Fruit fly (Drosophila melanogaster) whole organism, embryonic: ENCODE results near the gene CG9471.

Source experiments
- Ada2b ChIP-seq: fragments of 200-800 bp; sonication (Bioruptor generic); IDR thresholded peaks from 2 replicates; pipeline ENCODE4 v1.3.6; 2022; ENCODE audit warnings: missing biosample characterization, missing genetic modification characterization
- CG10267 ChIP-seq: fragments of 200-800 bp; sonication (Bioruptor generic); optimal IDR thresholded peaks from 2 replicates; lab custom pipeline; 2018; ENCODE audit warnings: missing biosample characterization, mild to moderate bottlenecking, missing genetic modification characterization, moderate library complexity
- CG12104 ChIP-seq: fragments of 200-800 bp; sonication (Bioruptor generic); optimal IDR thresholded peaks from 3 replicates; lab custom pipeline; 2016; ENCODE audit warnings: missing biosample characterization, missing genetic modification characterization
- CG12155 ChIP-seq: fragments of 200-800 bp; sonication (Bioruptor generic); optimal IDR thresholded peaks from 3 replicates; lab custom pipeline; 2016; ENCODE audit warnings: missing biosample characterization, missing genetic modification characterization
- CG12391 ChIP-seq: fragments of 200-800 bp; sonication (Bioruptor generic); optimal IDR thresholded peaks from 3 replicates; lab custom pipeline; 2018; ENCODE audit warnings: missing biosample characterization, mild to moderate bottlenecking, missing genetic modification characterization, moderate library complexity
- CG12744 ChIP-seq: fragments of 200-800 bp; sonication (Bioruptor generic); optimal IDR thresholded peaks from 2 replicates; lab custom pipeline; 2016; ENCODE audit warnings: missing biosample characterization, missing genetic modification characterization
- CG13296 ChIP-seq: fragments of 200-800 bp; sonication (Bioruptor generic); optimal IDR thresholded peaks from 3 replicates; lab custom pipeline; 2018; ENCODE audit warnings: missing biosample characterization, mild to moderate bottlenecking, missing genetic modification characterization
- CG14667 ChIP-seq: fragments of 200-800 bp; sonication (Bioruptor generic); IDR thresholded peaks from 2 replicates; pipeline ENCODE4 v1.3.6; 2022; ENCODE audit warnings: missing biosample characterization, missing genetic modification characterization
- CG15479 ChIP-seq: fragments of 200-800 bp; sonication (Bioruptor generic); optimal IDR thresholded peaks from 3 replicates; lab custom pipeline; 2019; ENCODE audit warnings: missing biosample characterization, mild to moderate bottlenecking, missing genetic modification characterization, moderate library complexity
- CG15514 ChIP-seq: fragments of 200-800 bp; sonication (Bioruptor generic); optimal IDR thresholded peaks from 3 replicates; lab custom pipeline; 2017; ENCODE audit warnings: missing biosample characterization, missing genetic modification characterization, mild to moderate bottlenecking, moderate library complexity, missing genetic modification reagents
- CG17361 ChIP-seq: fragments of 200-800 bp; sonication (Bioruptor generic); IDR thresholded peaks from 3 replicates; pipeline ENCODE4 v1.3.6; 2022; ENCODE audit warnings: missing biosample characterization, missing genetic modification characterization
- CG2120 ChIP-seq: fragments of 200-800 bp; sonication (Bioruptor generic); optimal IDR thresholded peaks from 3 replicates; lab custom pipeline; 2016; ENCODE audit warnings: missing biosample characterization, missing genetic modification characterization
- CG3163 ChIP-seq: fragments of 200-800 bp; sonication (Bioruptor generic); optimal IDR thresholded peaks from 3 replicates; lab custom pipeline; 2016; ENCODE audit warnings: missing biosample characterization, missing genetic modification characterization
- CG32767 ChIP-seq: fragments of 200-800 bp; sonication (Bioruptor generic); IDR thresholded peaks from 2 replicates; pipeline ENCODE4 v1.3.6; 2022; ENCODE audit warnings: missing biosample characterization, missing genetic modification characterization
- CG33213 ChIP-seq: fragments of 200-800 bp; sonication (Bioruptor generic); optimal IDR thresholded peaks from 3 replicates; lab custom pipeline; 2016; ENCODE audit warnings: missing biosample characterization, missing genetic modification characterization
- CG33557 ChIP-seq: fragments of 200-800 bp; sonication (Bioruptor generic); optimal IDR thresholded peaks from 2 replicates; lab custom pipeline; 2019; ENCODE audit warnings: missing biosample characterization, mild to moderate bottlenecking, missing genetic modification characterization, moderate library complexity
- CG34224 ChIP-seq: fragments of 200-800 bp; sonication (Bioruptor generic); IDR thresholded peaks from 3 replicates; pipeline ENCODE4 v1.3.6; 2022; ENCODE audit warnings: missing biosample characterization, missing genetic modification characterization; ENCODE audit not compliant: partially characterized antibody
- CG4617 ChIP-seq: fragments of 200-800 bp; sonication (Bioruptor generic); optimal IDR thresholded peaks from 3 replicates; lab custom pipeline; 2016; ENCODE audit warnings: missing biosample characterization, missing genetic modification characterization, borderline replicate concordance
- CG4730 ChIP-seq: fragments of 200-800 bp; sonication (Bioruptor generic); IDR thresholded peaks from 2 replicates; pipeline ENCODE4 v1.3.6; 2022; ENCODE audit warnings: missing biosample characterization, missing genetic modification characterization
- CG6813 ChIP-seq: fragments of 200-800 bp; sonication (Bioruptor generic); optimal IDR thresholded peaks from 2 replicates; lab custom pipeline; 2017; ENCODE audit warnings: missing biosample characterization, missing genetic modification characterization, mild to moderate bottlenecking, moderate library complexity, missing genetic modification reagents
- CG7839 ChIP-seq: fragments of 200-800 bp; sonication (Bioruptor generic); optimal IDR thresholded peaks from 3 replicates; lab custom pipeline; 2018; ENCODE audit warnings: missing biosample characterization, mild to moderate bottlenecking, missing genetic modification characterization, moderate library complexity
- CG7987 ChIP-seq: fragments of 200-800 bp; sonication (Bioruptor generic); optimal IDR thresholded peaks from 2 replicates; lab custom pipeline; 2018; ENCODE audit warnings: missing biosample characterization, mild to moderate bottlenecking, missing genetic modification characterization, moderate library complexity
- CG8924 ChIP-seq: fragments of 200-800 bp; optimal IDR thresholded peaks from 3 replicates; lab custom pipeline; 2019; ENCODE audit warnings: missing biosample characterization, mild to moderate bottlenecking, missing genetic modification characterization, moderate library complexity
- CG9437 ChIP-seq: fragments of 200-800 bp; sonication (Bioruptor generic); optimal IDR thresholded peaks from 2 replicates; lab custom pipeline; 2018; ENCODE audit warnings: missing biosample characterization, mild to moderate bottlenecking, missing genetic modification characterization
- CG9797 ChIP-seq: fragments of 200-800 bp; sonication (Bioruptor generic); optimal IDR thresholded peaks from 3 replicates; lab custom pipeline; 2018; ENCODE audit warnings: missing biosample characterization, mild to moderate bottlenecking, missing genetic modification characterization
- Chrac-16 ChIP-seq: fragments of 200-800 bp; sonication (Bioruptor generic); optimal IDR thresholded peaks from 3 replicates; lab custom pipeline; 2016; ENCODE audit warnings: missing biosample characterization, missing genetic modification characterization
- Dbx ChIP-seq: fragments of 200-800 bp; sonication (Bioruptor generic); IDR thresholded peaks from 3 replicates; pipeline ENCODE4 v1.3.6; 2022; ENCODE audit warnings: missing biosample characterization, missing genetic modification characterization
- Ets97D ChIP-seq: fragments of 200-800 bp; sonication (Bioruptor generic); optimal IDR thresholded peaks from 3 replicates; lab custom pipeline; 2016; ENCODE audit warnings: missing biosample characterization, missing genetic modification characterization
- HLH54F ChIP-seq: fragments of 200-800 bp; sonication (Bioruptor generic); optimal IDR thresholded peaks from 3 replicates; lab custom pipeline; 2016; ENCODE audit warnings: missing biosample characterization, missing genetic modification characterization
- Hr3 ChIP-seq: fragments of 200-800 bp; sonication (Bioruptor generic); optimal IDR thresholded peaks from 3 replicates; lab custom pipeline; 2016; ENCODE audit warnings: missing biosample characterization, missing genetic modification characterization
- Lim3 ChIP-seq: fragments of 200-800 bp; sonication (Bioruptor generic); IDR thresholded peaks from 2 replicates; pipeline ENCODE4 v1.3.6; 2022; ENCODE audit warnings: missing biosample characterization, missing genetic modification characterization
- MBD-R2 ChIP-seq: fragments of 200-800 bp; sonication (Bioruptor generic); IDR thresholded peaks from 2 replicates; pipeline ENCODE4 v1.3.6; 2022; ENCODE audit warnings: missing biosample characterization, missing genetic modification characterization
- MESR4 ChIP-seq: fragments of 200-800 bp; sonication (Bioruptor generic); optimal IDR thresholded peaks from 2 replicates; lab custom pipeline; 2018; ENCODE audit warnings: missing biosample characterization, mild to moderate bottlenecking, missing genetic modification characterization, moderate library complexity
- MTF-1 ChIP-seq: fragments of 200-800 bp; sonication (Bioruptor generic); optimal IDR thresholded peaks from 2 replicates; lab custom pipeline; 2018; ENCODE audit warnings: missing biosample characterization, mild to moderate bottlenecking, missing genetic modification characterization, borderline replicate concordance
- Sin3A ChIP-seq: fragments of >200 bp; optimal IDR thresholded peaks from 2 replicates; lab custom pipeline; 2018
- ara ChIP-seq: fragments of 200-800 bp; sonication (Bioruptor generic); IDR thresholded peaks from 2 replicates; pipeline ENCODE4 v1.3.6; 2022; ENCODE audit warnings: missing biosample characterization, missing genetic modification characterization
- ase ChIP-seq: fragments of 200-800 bp; sonication (Bioruptor generic); IDR thresholded peaks from 3 replicates; pipeline ENCODE4 v1.3.6; 2022; ENCODE audit warnings: missing biosample characterization, missing genetic modification characterization
- bbx ChIP-seq: fragments of 200-800 bp; sonication (Bioruptor generic); IDR thresholded peaks from 2 replicates; pipeline ENCODE4 v1.3.6; 2022; ENCODE audit warnings: missing biosample characterization, missing genetic modification characterization; ENCODE audit not compliant: partially characterized antibody
- dpn ChIP-seq, 2 experiments: fragments of 200-800 bp; sonication (Bioruptor generic); optimal IDR thresholded peaks; 3 replicates each; lab custom pipeline; 2016; ENCODE audit warnings: missing biosample characterization in 2 of 2, missing genetic modification characterization in 2 of 2
- emc ChIP-seq: fragments of 200-800 bp; sonication (Bioruptor generic); optimal IDR thresholded peaks from 2 replicates; lab custom pipeline; 2016; ENCODE audit warnings: missing biosample characterization, missing genetic modification characterization
- en ChIP-seq: fragments of 200-800 bp; sonication (Bioruptor generic); optimal IDR thresholded peaks from 2 replicates; lab custom pipeline; 2016; ENCODE audit warnings: missing biosample characterization, missing genetic modification characterization
- ind ChIP-seq: fragments of 200-800 bp; sonication (Bioruptor generic); optimal IDR thresholded peaks from 3 replicates; lab custom pipeline; 2016; ENCODE audit warnings: missing biosample characterization, missing genetic modification characterization
- jumu ChIP-seq: fragments of 200-800 bp; sonication (Bioruptor generic); optimal IDR thresholded peaks from 3 replicates; lab custom pipeline; 2016; ENCODE audit warnings: missing biosample characterization, missing genetic modification characterization
- kay ChIP-seq: fragments of 200-800 bp; sonication (Bioruptor generic); optimal IDR thresholded peaks from 2 replicates; lab custom pipeline; 2016; ENCODE audit warnings: missing biosample characterization, missing genetic modification characterization
- ken ChIP-seq: fragments of 200-800 bp; sonication (Bioruptor generic); IDR thresholded peaks from 3 replicates; pipeline ENCODE4 v1.3.6; 2022; ENCODE audit warnings: missing biosample characterization, missing genetic modification characterization
- nerfin-2 ChIP-seq: fragments of 200-800 bp; sonication (Bioruptor generic); IDR thresholded peaks from 2 replicates; pipeline ENCODE4 v1.3.6; 2022; ENCODE audit warnings: missing biosample characterization, missing genetic modification characterization; ENCODE audit not compliant: partially characterized antibody
- peb ChIP-seq: fragments of 200-800 bp; sonication (Bioruptor generic); IDR thresholded peaks from 2 replicates; pipeline ENCODE4 v1.3.6; 2022; ENCODE audit warnings: missing biosample characterization, missing genetic modification characterization
- sr ChIP-seq: fragments of 200-800 bp; sonication (Bioruptor generic); IDR thresholded peaks from 3 replicates; pipeline ENCODE4 v1.3.6; 2022; ENCODE audit warnings: missing biosample characterization, missing genetic modification characterization
- tgo ChIP-seq: fragments of 200-800 bp; sonication (Bioruptor generic); IDR thresholded peaks from 3 replicates; pipeline ENCODE4 v1.3.6; 2022; ENCODE audit warnings: missing biosample characterization, missing genetic modification characterization
- tx ChIP-seq: fragments of 200-800 bp; sonication (Bioruptor generic); optimal IDR thresholded peaks from 2 replicates; lab custom pipeline; 2016; ENCODE audit warnings: missing biosample characterization, missing genetic modification characterization
- vvl ChIP-seq: fragments of 200-800 bp; sonication (Bioruptor generic); IDR thresholded peaks from 2 replicates; pipeline ENCODE4 v1.3.6; 2022; ENCODE audit warnings: missing biosample characterization, missing genetic modification characterization

CG9471 gene

dm6 chr3R:9791177-9791806 lies 19.9 kb upstream of the CG9471 start, which contains the start of the genes CG12945 and CG8507 (continued):
- TF ChIP-seq CG12104 (GFP tag; lab: Kevin White, UChicago), result no peak
- TF ChIP-seq vvl (GFP tag; lab: Robert Waterston, UW), result peak; percentile 31; the same call in 1 of the 2 replicates
- TF ChIP-seq ara (GFP tag; lab: Robert Waterston, UW), result no peak
- TF ChIP-seq MTF-1 (GFP tag; lab: Kevin White, UChicago), result no peak
- TF ChIP-seq CG32767 (GFP tag; lab: Robert Waterston, UW), result no peak
- peak; percentile 33 for TF ChIP-seq CG9437 (GFP tag; lab: Kevin White, UChicago)
- TF ChIP-seq Sin3A, result peak; percentile 85
- peak; percentile 69 for TF ChIP-seq CG17361 (GFP tag; lab: Robert Waterston, UW)
- no peak for TF ChIP-seq CG14667 (GFP tag; lab: Robert Waterston, UW)
- TF ChIP-seq CG4617, result peak; percentile 41
- TF ChIP-seq nerfin-2 (GFP tag; lab: Robert Waterston, UW), result no peak
- peak; percentile 40 for TF ChIP-seq CG15514 (GFP tag; lab: Kevin White, UChicago)
- no peak for TF ChIP-seq CG6813 (GFP tag; lab: Kevin White, UChicago)
- peak; percentile 8 for TF ChIP-seq CG15479 (GFP tag; lab: Kevin White, UChicago)
- no peak for TF ChIP-seq tx (GFP tag; lab: Kevin White, UChicago)
- TF ChIP-seq Hr3, result peak; percentile 26
- TF ChIP-seq CG33557 (GFP tag; lab: Kevin White, UChicago), result no peak
- peak; percentile 35 for TF ChIP-seq CG12155 (GFP tag; lab: Kevin White, UChicago)
- TF ChIP-seq CG9797 (GFP tag; lab: Kevin White, UChicago), result peak; percentile 76
- peak; percentile 56; the same call in 2 of the 3 replicates for TF ChIP-seq tgo
- TF ChIP-seq Dbx (GFP tag; lab: Robert Waterston, UW), result 0 out of 3 replicates have a peak, but pooled peaks have one; percentile 18
- TF ChIP-seq CG13296 (GFP tag; lab: Kevin White, UChicago), result no peak
- peak; percentile 43 for TF ChIP-seq CG12744 (GFP tag; lab: Kevin White, UChicago)
- peak; percentile 28 for TF ChIP-seq Chrac-16 (GFP tag; lab: Kevin White, UChicago)
- TF ChIP-seq CG8924 (tag; lab: Kevin White, UChicago), result peak; percentile 31
- peak; percentile 49 for TF ChIP-seq ind (GFP tag; lab: Kevin White, UChicago)
- no peak for TF ChIP-seq emc (GFP tag; lab: Kevin White, UChicago)
- TF ChIP-seq peb (GFP tag; lab: Robert Waterston, UW), result no peak
- TF ChIP-seq CG7839, result no peak
- peak; percentile 75 for TF ChIP-seq MBD-R2 (GFP tag; lab: Robert Waterston, UW)
- TF ChIP-seq jumu (GFP tag; lab: Kevin White, UChicago), result peak; percentile 28
- no peak for TF ChIP-seq en (GFP tag; lab: Kevin White, UChicago)
- peak; percentile 62 for TF ChIP-seq CG12391 (tag; lab: Kevin White, UChicago)
- no peak for TF ChIP-seq CG7987 (GFP tag; lab: Kevin White, UChicago)
- peak; percentile 79 for TF ChIP-seq CG2120
- no peak for TF ChIP-seq CG3163
- TF ChIP-seq CG4730, result no peak
- TF ChIP-seq CG34224, result no peak
- TF ChIP-seq kay (GFP tag; lab: Kevin White, UChicago), result peak; percentile 21
- peak; percentile 44 for TF ChIP-seq Ets97D (GFP tag; lab: Kevin White, UChicago)
- TF ChIP-seq bbx (GFP tag; lab: Robert Waterston, UW), result 0 out of 2 replicates have a peak, but pooled peaks have one; percentile 18
- TF ChIP-seq CG33213, result no peak
- TF ChIP-seq sr, result no peak
- peak; percentile 33 for TF ChIP-seq HLH54F (GFP tag; lab: Kevin White, UChicago)
- TF ChIP-seq MESR4 (GFP tag; lab: Kevin White, UChicago), result no peak
- no peak for TF ChIP-seq ase (GFP tag; lab: Robert Waterston, UW)
- no peak for TF ChIP-seq Ada2b (GFP tag; lab: Robert Waterston, UW)
- 0 out of 3 replicates have a peak, but pooled peaks have one; percentile 28 for TF ChIP-seq ken (GFP tag; lab: Robert Waterston, UW)
- TF ChIP-seq Lim3 (GFP tag; lab: Robert Waterston, UW), result no peak
- TF ChIP-seq CG10267 (tag; lab: Kevin White, UChicago), result peak; percentile 35
- TF ChIP-seq dpn (GFP tag; optimal IDR thresholded peaks at IDR 0.05; lab: Kevin White, UChicago), result peak; percentile 43
